Fruit fly (Drosophila melanogaster): ENCODE results near the gene CG7840.

Gene CG7840

dm6 chr2L:8305409-8305808 is at the start of gene CG7840:
Gene CG7840 (plus strand): TSS chr2L:8305586.
- TF ChIP-seq Clk (GFP tag; optimal IDR thresholded peaks at IDR 0.05) (no peak), tj (GFP tag; optimal IDR thresholded peaks at IDR 0.05) (no peak), CG1620 (GFP tag; optimal IDR thresholded peaks at IDR 0.05) (no peak), CG11617 (GFP tag; optimal IDR thresholded peaks at IDR 0.05) (no peak), CG7101 (tag; optimal IDR thresholded peaks at IDR 0.05) (no peak), CG7045 (GFP tag; optimal IDR thresholded peaks at IDR 0.05) (no peak), ovo (GFP tag; optimal IDR thresholded peaks at IDR 0.05) (no peak), bab1 (GFP tag; optimal IDR thresholded peaks at IDR 0.05) (no peak), CG12768 (GFP tag; optimal IDR thresholded peaks at IDR 0.05) (no peak), toe (GFP tag; optimal IDR thresholded peaks at IDR 0.05) (no peak), Mnt (GFP tag; optimal IDR thresholded peaks at IDR 0.05) (no peak), cic (GFP tag; optimal IDR thresholded peaks at IDR 0.05) (no peak), Crg-1 (GFP tag; optimal IDR thresholded peaks at IDR 0.05) (no peak), cnc (optimal IDR thresholded peaks at IDR 0.05) (no peak), CG5204 (GFP tag; optimal IDR thresholded peaks at IDR 0.05) (no peak), Hr96 (GFP tag; optimal IDR thresholded peaks at IDR 0.05) (no peak), CG14711 (tag; optimal IDR thresholded peaks at IDR 0.05) (no peak), kay (GFP tag; ENCODE audit: borderline replicate concordance) (no peak), pad (GFP tag; optimal IDR thresholded peaks at IDR 0.05) (no peak), CG33017 (tag; optimal IDR thresholded peaks at IDR 0.05) (no peak)

- no peak for TF ChIP-seq CG1620 (GFP tag; optimal IDR thresholded peaks at IDR 0.05)
- TF ChIP-seq toe (GFP tag; optimal IDR thresholded peaks at IDR 0.05), result no peak
- no peak for TF ChIP-seq bab1 (GFP tag; optimal IDR thresholded peaks at IDR 0.05)
- no peak for TF ChIP-seq Crg-1 (GFP tag; optimal IDR thresholded peaks at IDR 0.05)
- TF ChIP-seq kay (GFP tag; ENCODE audit: borderline replicate concordance), result no peak
- TF ChIP-seq Hr96 (GFP tag; optimal IDR thresholded peaks at IDR 0.05), result no peak
- no peak for TF ChIP-seq Clk (GFP tag; optimal IDR thresholded peaks at IDR 0.05)
- no peak for TF ChIP-seq CG33017 (tag; optimal IDR thresholded peaks at IDR 0.05)
- TF ChIP-seq CG14711 (tag; optimal IDR thresholded peaks at IDR 0.05), result no peak
- TF ChIP-seq CG12768 (GFP tag; optimal IDR thresholded peaks at IDR 0.05), result no peak
Observed at dm6 chr2L:8257401-8258266, 47.8 kb upstream of the CG7840 start, which contains the start of gene CG8086. Gene CG8086 (minus strand): TSS chr2L:8257502.

- no peak for TF ChIP-seq CG33017 (tag; optimal IDR thresholded peaks at IDR 0.05)
- TF ChIP-seq Mnt (GFP tag; optimal IDR thresholded peaks at IDR 0.05), result no peak
- TF ChIP-seq CG12768 (GFP tag; optimal IDR thresholded peaks at IDR 0.05), result no peak
- TF ChIP-seq CG1620 (GFP tag; optimal IDR thresholded peaks at IDR 0.05), result no peak
- TF ChIP-seq CG5204 (GFP tag; optimal IDR thresholded peaks at IDR 0.05), result no peak
- TF ChIP-seq CG7045 (GFP tag; optimal IDR thresholded peaks at IDR 0.05), result no peak
- TF ChIP-seq Crg-1 (GFP tag; optimal IDR thresholded peaks at IDR 0.05), result no peak
- no peak for TF ChIP-seq Clk (GFP tag; optimal IDR thresholded peaks at IDR 0.05)
- no peak for TF ChIP-seq tj (GFP tag; optimal IDR thresholded peaks at IDR 0.05)
- TF ChIP-seq ovo (GFP tag; optimal IDR thresholded peaks at IDR 0.05), result no peak
- no peak for TF ChIP-seq cnc (optimal IDR thresholded peaks at IDR 0.05)
- TF ChIP-seq toe (GFP tag; optimal IDR thresholded peaks at IDR 0.05), result no peak
- no peak for TF ChIP-seq kay (GFP tag; ENCODE audit: borderline replicate concordance)
Observed at dm6 chr2L:8266145-8266544, 39.2 kb upstream of the CG7840 start.

dm6 chr2L:8266670-8267435 is 38.5 kb upstream of the CG7840 start:
- TF ChIP-seq kay (GFP tag; ENCODE audit: borderline replicate concordance) (peak; percentile 36), bab1 (GFP tag; optimal IDR thresholded peaks at IDR 0.05) (no peak)

- TF ChIP-seq Mnt (GFP tag; optimal IDR thresholded peaks at IDR 0.05) (no peak), cnc (optimal IDR thresholded peaks at IDR 0.05) (no peak), tj (GFP tag; optimal IDR thresholded peaks at IDR 0.05) (no peak), bab1 (GFP tag; optimal IDR thresholded peaks at IDR 0.05) (no peak), pad (GFP tag; optimal IDR thresholded peaks at IDR 0.05) (no peak), CG1620 (GFP tag; optimal IDR thresholded peaks at IDR 0.05) (no peak), Hr96 (GFP tag; optimal IDR thresholded peaks at IDR 0.05) (no peak), ovo (GFP tag; optimal IDR thresholded peaks at IDR 0.05) (no peak), cic (GFP tag; optimal IDR thresholded peaks at IDR 0.05) (no peak), CG7101 (tag; optimal IDR thresholded peaks at IDR 0.05) (no peak), CG7045 (GFP tag; optimal IDR thresholded peaks at IDR 0.05) (no peak), toe (GFP tag; optimal IDR thresholded peaks at IDR 0.05) (no peak), Crg-1 (GFP tag; optimal IDR thresholded peaks at IDR 0.05) (no peak), CG11617 (GFP tag; optimal IDR thresholded peaks at IDR 0.05) (no peak), CG12768 (GFP tag; optimal IDR thresholded peaks at IDR 0.05) (no peak), Clk (GFP tag; optimal IDR thresholded peaks at IDR 0.05) (no peak), CG33017 (tag; optimal IDR thresholded peaks at IDR 0.05) (no peak)
Observed at dm6 chr2L:8268679-8269078, 36.7 kb upstream of the CG7840 start.

- TF ChIP-seq Crg-1 (GFP tag; optimal IDR thresholded peaks at IDR 0.05), result no peak
- no peak for TF ChIP-seq CG12768 (GFP tag; optimal IDR thresholded peaks at IDR 0.05)
- no peak for TF ChIP-seq CG11617 (GFP tag; optimal IDR thresholded peaks at IDR 0.05)
Observed at dm6 chr2L:8270916-8271315, 34.5 kb upstream of the CG7840 start.
